Worm (Caenorhabditis elegans) whole organism, L1 larva: Measurements from ENCODE around the gene ubq-1.

Source experiments
- C16A3.4 ChIP-seq: fragments of 150-350 bp; optimal IDR thresholded peaks from 2 replicates; lab custom pipeline; 2014; ENCODE audit warnings: missing biosample characterization, missing genetic modification characterization
- F16B12.6 ChIP-seq: fragments of 150-350 bp; optimal IDR thresholded peaks from 2 replicates; lab custom pipeline; 2014; ENCODE audit warnings: missing biosample characterization, missing genetic modification characterization
- Y116A8C.19 ChIP-seq: sonication (generic microtip); optimal IDR thresholded peaks from 2 replicates; lab custom pipeline; 2016; ENCODE audit warnings: missing compliant biosample characterization, missing genetic modification characterization, borderline replicate concordance
- aha-1 ChIP-seq: fragments of 150-350 bp; optimal IDR thresholded peaks from 2 replicates; lab custom pipeline; 2014; ENCODE audit warnings: missing biosample characterization, missing genetic modification characterization
- alr-1 ChIP-seq: fragments of 200-800 bp; sonication (Bioruptor generic); optimal IDR thresholded peaks from 2 replicates; lab custom pipeline; 2018; ENCODE audit warnings: borderline replicate concordance, mild to moderate bottlenecking, missing genetic modification characterization, missing compliant biosample characterization
- ama-1 ChIP-seq: fragments of 150-350 bp; optimal IDR thresholded peaks from 2 replicates; lab custom pipeline; 2014
- blmp-1 ChIP-seq: fragments of 150-350 bp; optimal IDR thresholded peaks from 2 replicates; lab custom pipeline; 2014; ENCODE audit warnings: missing biosample characterization, missing genetic modification characterization
- ceh-63 ChIP-seq: fragments of 200-800 bp; sonication (Bioruptor generic); optimal IDR thresholded peaks from 2 replicates; lab custom pipeline; 2018; ENCODE audit warnings: mild to moderate bottlenecking, missing genetic modification characterization, missing compliant biosample characterization
- dpl-1 ChIP-seq, 3 experiments: fragments of 150-350 bp in 2 of 3; sonication (generic microtip) in 1 of 3; optimal IDR thresholded peaks; 2 replicates each; lab custom pipeline; 2014 to 2017; ENCODE audit warnings: missing biosample characterization in 3 of 3, missing genetic modification characterization in 3 of 3, missing genetic modification reagents in 3 of 3
- efl-1 ChIP-seq, 4 experiments: fragments of 150-350 bp; optimal IDR thresholded peaks in 3 of 4; peaks in 1 of 4; 1 replicate in 1 of 4; 2 replicates in 3 of 4; lab custom pipeline; 2014; ENCODE audit warnings: missing biosample characterization in 2 of 4, missing genetic modification characterization in 2 of 4, missing genetic modification reagents in 2 of 4
- egl-27 ChIP-seq, 2 experiments: fragments of 150-350 bp in 1 of 2; sonication (generic microtip); optimal IDR thresholded peaks; 3 replicates each; lab custom pipeline; 2017 to 2018; ENCODE audit warnings: missing biosample characterization in 2 of 2, missing genetic modification characterization in 2 of 2, missing genetic modification reagents in 2 of 2
- ets-5 ChIP-seq: fragments of 200-800 bp; sonication (Bioruptor generic); IDR thresholded peaks from 2 replicates; pipeline ENCODE4 v1.3.6; 2022; ENCODE audit warnings: missing genetic modification characterization, missing compliant biosample characterization
- fkh-8 ChIP-seq: sonication (generic microtip); optimal IDR thresholded peaks from 2 replicates; lab custom pipeline; 2016; ENCODE audit warnings: mild to moderate bottlenecking, missing genetic modification characterization, missing compliant biosample characterization
- fos-1 ChIP-seq: fragments of 150-350 bp; optimal IDR thresholded peaks from 2 replicates; lab custom pipeline; 2014; ENCODE audit warnings: missing biosample characterization, missing genetic modification characterization
- grh-1 ChIP-seq: fragments of 200-800 bp; sonication (Bioruptor generic); IDR thresholded peaks from 2 replicates; pipeline ENCODE4 v1.3.6; 2022; ENCODE audit warnings: missing genetic modification reagents, missing genetic modification characterization, missing compliant biosample characterization
- hlh-17 ChIP-seq: fragments of 200-800 bp; sonication (Bioruptor generic); optimal IDR thresholded peaks from 2 replicates; lab custom pipeline; 2018; ENCODE audit warnings: missing genetic modification characterization, mild to moderate bottlenecking, missing compliant biosample characterization, moderate library complexity, borderline replicate concordance
- irx-1 ChIP-seq: sonication (generic microtip); optimal IDR thresholded peaks from 2 replicates; lab custom pipeline; 2016; ENCODE audit warnings: missing genetic modification characterization, missing compliant biosample characterization
- isw-1 ChIP-seq: fragments of 200-800 bp; sonication (Bioruptor generic); IDR thresholded peaks from 2 replicates; pipeline ENCODE4 v1.3.6; 2022; ENCODE audit warnings: missing genetic modification characterization, missing compliant biosample characterization
- jun-1 ChIP-seq: fragments of 150-350 bp; optimal IDR thresholded peaks from 2 replicates; lab custom pipeline; 2014; ENCODE audit warnings: missing biosample characterization, missing genetic modification reagents, missing genetic modification characterization
- lin-14 ChIP-seq: fragments of 200-800 bp; sonication (Bioruptor generic); optimal IDR thresholded peaks from 2 replicates; lab custom pipeline; 2018; ENCODE audit warnings: mild to moderate bottlenecking, missing genetic modification characterization, moderate library complexity, missing compliant biosample characterization
- lin-15B ChIP-seq: fragments of 150-350 bp; sonication (generic microtip); optimal IDR thresholded peaks from 3 replicates; lab custom pipeline; 2014; ENCODE audit warnings: missing biosample characterization, missing genetic modification characterization
- lin-35 ChIP-seq, 2 experiments: fragments of 150-350 bp; optimal IDR thresholded peaks; 2 replicates each; lab custom pipeline; 2014; ENCODE audit warnings: missing biosample characterization in 2 of 2, missing genetic modification characterization in 2 of 2, missing genetic modification reagents in 2 of 2
- lir-3 ChIP-seq: sonication (generic microtip); optimal IDR thresholded peaks from 2 replicates; lab custom pipeline; 2016; ENCODE audit warnings: mild to moderate bottlenecking, missing genetic modification characterization, moderate library complexity, missing compliant biosample characterization; ENCODE audit not compliant: poor library complexity
- lsy-2 ChIP-seq, 2 experiments: fragments of 150-350 bp; optimal IDR thresholded peaks; 2 replicates each; lab custom pipeline; 2014; ENCODE audit warnings: missing biosample characterization in 2 of 2, missing genetic modification characterization in 2 of 2
- mab-9 ChIP-seq: fragments of 200-800 bp; sonication (Bioruptor generic); IDR thresholded peaks from 2 replicates; pipeline ENCODE4 v1.3.6; 2022; ENCODE audit warnings: missing genetic modification reagents, missing genetic modification characterization, missing compliant biosample characterization
- mdl-1 ChIP-seq, 2 experiments: fragments of 150-350 bp; optimal IDR thresholded peaks; 2 replicates each; lab custom pipeline; 2014 to 2017; ENCODE audit warnings: missing biosample characterization in 2 of 2, missing genetic modification characterization in 2 of 2, inconsistent platforms in 1 of 2
- nhr-11 ChIP-seq: fragments of 150-350 bp; optimal IDR thresholded peaks from 2 replicates; lab custom pipeline; 2014; ENCODE audit warnings: missing biosample characterization, missing genetic modification characterization
- nhr-20 ChIP-seq: sonication (generic microtip); optimal IDR thresholded peaks from 2 replicates; lab custom pipeline; 2016; ENCODE audit warnings: mild to moderate bottlenecking, missing genetic modification characterization, missing compliant biosample characterization
- nhr-237 ChIP-seq: fragments of 150-350 bp; optimal IDR thresholded peaks from 2 replicates; lab custom pipeline; 2014; ENCODE audit warnings: missing biosample characterization, missing genetic modification characterization
- nhr-28 ChIP-seq: fragments of 150-350 bp; optimal IDR thresholded peaks from 2 replicates; lab custom pipeline; 2014; ENCODE audit warnings: missing biosample characterization, missing genetic modification characterization
- nhr-47 ChIP-seq: sonication (generic microtip); optimal IDR thresholded peaks from 2 replicates; lab custom pipeline; 2016; ENCODE audit warnings: mild to moderate bottlenecking, missing genetic modification characterization, moderate library complexity, missing compliant biosample characterization
- nhr-71 ChIP-seq: sonication (generic microtip); optimal IDR thresholded peaks from 2 replicates; lab custom pipeline; 2016; ENCODE audit warnings: mild to moderate bottlenecking, missing genetic modification characterization, moderate library complexity, missing compliant biosample characterization
- nhr-76 ChIP-seq: sonication (generic microtip); optimal IDR thresholded peaks from 2 replicates; lab custom pipeline; 2017; ENCODE audit warnings: missing biosample characterization, missing genetic modification characterization
- nhr-85 ChIP-seq: sonication (generic microtip); peaks from one replicate; lab custom pipeline; 2016; ENCODE audit warnings: missing genetic modification characterization, inconsistent platforms, missing compliant biosample characterization
- nhr-90 ChIP-seq: sonication (generic microtip); optimal IDR thresholded peaks from 2 replicates; lab custom pipeline; 2016; ENCODE audit warnings: mild to moderate bottlenecking, missing genetic modification characterization, missing compliant biosample characterization; ENCODE audit not compliant: poor library complexity
- pag-3 ChIP-seq: sonication (generic microtip); optimal IDR thresholded peaks from 2 replicates; lab custom pipeline; 2017; ENCODE audit warnings: missing genetic modification characterization, mild to moderate bottlenecking, missing compliant biosample characterization, antibody characterized with exemption, borderline replicate concordance; ENCODE audit not compliant: insufficient read depth
- pax-3 ChIP-seq: fragments of 200-800 bp; sonication (Bioruptor generic); optimal IDR thresholded peaks from 2 replicates; lab custom pipeline; 2018; ENCODE audit warnings: mild to moderate bottlenecking, missing genetic modification characterization, moderate library complexity, missing compliant biosample characterization
- snpc-4 ChIP-seq: fragments of 150-350 bp; optimal IDR thresholded peaks from 2 replicates; lab custom pipeline; 2014; ENCODE audit warnings: missing biosample characterization, missing genetic modification characterization
- snu-23 ChIP-seq: sonication (generic microtip); optimal IDR thresholded peaks from 2 replicates; lab custom pipeline; 2016; ENCODE audit warnings: missing genetic modification characterization, missing compliant biosample characterization
- sox-4 ChIP-seq: sonication (generic microtip); optimal IDR thresholded peaks from 2 replicates; lab custom pipeline; 2016; ENCODE audit warnings: missing genetic modification characterization, missing compliant biosample characterization
- sptf-1 ChIP-seq: fragments of 150-350 bp; optimal IDR thresholded peaks from 2 replicates; lab custom pipeline; 2014; ENCODE audit warnings: missing biosample characterization, missing genetic modification characterization
- sup-37 ChIP-seq: fragments of 200-800 bp; sonication (Bioruptor generic); optimal IDR thresholded peaks from 2 replicates; lab custom pipeline; 2018; ENCODE audit warnings: mild to moderate bottlenecking, missing genetic modification characterization, missing compliant biosample characterization
- tbx-2 ChIP-seq: sonication (generic microtip); optimal IDR thresholded peaks from 2 replicates; lab custom pipeline; 2016; ENCODE audit warnings: missing genetic modification characterization, missing compliant biosample characterization
- tlp-1 ChIP-seq: fragments of 150-350 bp; optimal IDR thresholded peaks from 2 replicates; lab custom pipeline; 2014; ENCODE audit warnings: missing biosample characterization, missing genetic modification characterization
- unc-30 ChIP-seq: sonication (generic microtip); optimal IDR thresholded peaks from 2 replicates; lab custom pipeline; 2017; ENCODE audit warnings: missing biosample characterization, missing genetic modification characterization
- unc-86 ChIP-seq: sonication (generic microtip); optimal IDR thresholded peaks from 2 replicates; lab custom pipeline; 2016; ENCODE audit warnings: missing genetic modification characterization, missing compliant biosample characterization
- unc-98 ChIP-seq: fragments of 200-800 bp; sonication (Bioruptor generic); IDR thresholded peaks from 2 replicates; pipeline ENCODE4 v1.3.6; 2022; ENCODE audit warnings: missing genetic modification characterization, missing compliant biosample characterization
- xbp-1 ChIP-seq: sonication (generic microtip); optimal IDR thresholded peaks from 2 replicates; lab custom pipeline; 2016; ENCODE audit warnings: missing genetic modification characterization, missing compliant biosample characterization
- zip-4 ChIP-seq: fragments of 200-800 bp; sonication (Bioruptor generic); optimal IDR thresholded peaks from 2 replicates; lab custom pipeline; 2018; ENCODE audit warnings: mild to moderate bottlenecking, missing genetic modification characterization, moderate library complexity, missing compliant biosample characterization
- ztf-11 ChIP-seq, 2 experiments: sonication (generic microtip); optimal IDR thresholded peaks; 2 replicates each; lab custom pipeline; 2016 to 2017; ENCODE audit warnings: missing genetic modification characterization in 2 of 2, missing biosample characterization in 1 of 2, missing compliant biosample characterization in 1 of 2
- ztf-4 ChIP-seq: fragments of 150-350 bp; optimal IDR thresholded peaks from 2 replicates; lab custom pipeline; 2014; ENCODE audit warnings: missing biosample characterization, missing genetic modification characterization

ubq-1 gene

ce11 chrIII:5921067-5921678, 18.9 kb upstream of the ubq-1 start (continued):
- TF ChIP-seq fos-1, result no peak
- peak; percentile 7 for TF ChIP-seq ztf-4 (tag; lab: Kevin White, UChicago)
- TF ChIP-seq lin-35 (GFP tag; optimal IDR thresholded peaks at IDR 0.05; lab: Kevin White, UChicago), result peak in 1 of 2 experiments; percentile 48
- TF ChIP-seq tlp-1, result no peak
- TF ChIP-seq lir-3, result no peak
- TF ChIP-seq isw-1 (GFP tag; lab: Robert Waterston, UW), result no peak
- TF ChIP-seq nhr-11, result no peak
- no peak for TF ChIP-seq egl-27 (tag; optimal IDR thresholded peaks at IDR 0.05; lab: Kevin White, UChicago)
- TF ChIP-seq nhr-71, result peak; percentile 76
- no peak for TF ChIP-seq pag-3 (tag; lab: Kevin White, UChicago)
- TF ChIP-seq hlh-17, result no peak
- TF ChIP-seq aha-1, result no peak
- no peak for TF ChIP-seq nhr-28
- no peak for TF ChIP-seq snpc-4
- TF ChIP-seq Y116A8C.19, result no peak
- peak; percentile 44 for TF ChIP-seq nhr-47
- no peak for TF ChIP-seq lsy-2 (tag; optimal IDR thresholded peaks at IDR 0.05; lab: Kevin White, UChicago)
- TF ChIP-seq xbp-1 (tag; lab: Kevin White, UChicago), result no peak
- no peak for TF ChIP-seq sox-4 (tag; lab: Kevin White, UChicago)
- peak; percentile 59 for TF ChIP-seq blmp-1 (tag; lab: Kevin White, UChicago)
- peak in 1 of 2 experiments; percentile 67 for TF ChIP-seq mdl-1 (tag; optimal IDR thresholded peaks at IDR 0.05; lab: Kevin White, UChicago)
- TF ChIP-seq lin-14, result peak; percentile 66
- no peak for TF ChIP-seq mab-9 (GFP tag; lab: Robert Waterston, UW)
- no peak for TF ChIP-seq unc-86
- no peak for TF ChIP-seq ztf-11 (tag; optimal IDR thresholded peaks at IDR 0.05; lab: Kevin White, UChicago)
- TF ChIP-seq dpl-1 (GFP tag; optimal IDR thresholded peaks at IDR 0.05; lab: Kevin White, UChicago), result peak in 1 of 3 experiments; percentile 0
- TF ChIP-seq, all 84 proteins: peak for 17

- TF ChIP-seq efl-1 (optimal IDR thresholded peaks at IDR 0.05; lab: Kevin White, UChicago), result no peak
- peak in 1 of 2 experiments; percentile 91 for TF ChIP-seq efl-1 (GFP tag; optimal IDR thresholded peaks at IDR 0.05 in 1 of 2; lab: Kevin White, UChicago)
- TF ChIP-seq nhr-76 (tag; lab: Kevin White, UChicago), result no peak
- no peak for TF ChIP-seq unc-30 (tag; lab: Kevin White, UChicago)
- peak; percentile 65 for TF ChIP-seq nhr-90 (tag; lab: Kevin White, UChicago)
- TF ChIP-seq nhr-237 (tag; lab: Kevin White, UChicago), result no peak
- TF ChIP-seq lsy-2 (tag; optimal IDR thresholded peaks at IDR 0.05; lab: Kevin White, UChicago), result no peak
- no peak for TF ChIP-seq ceh-63 (GFP tag; lab: Kevin White, UChicago)
- no peak for TF ChIP-seq egl-27 (tag; optimal IDR thresholded peaks at IDR 0.05; lab: Kevin White, UChicago)
- peak; percentile 34 for TF ChIP-seq tbx-2 (tag; lab: Kevin White, UChicago)
- TF ChIP-seq sptf-1 (tag; lab: Kevin White, UChicago), result no peak
- no peak for TF ChIP-seq fkh-8 (tag; lab: Kevin White, UChicago)
- TF ChIP-seq zip-4 (GFP tag; lab: Kevin White, UChicago), result no peak
- no peak for TF ChIP-seq jun-1 (tag; lab: Kevin White, UChicago)
- peak; percentile 90 for TF ChIP-seq grh-1 (GFP tag; lab: Robert Waterston, UW)
- TF ChIP-seq nhr-11, result no peak
- TF ChIP-seq alr-1 (tag; lab: Kevin White, UChicago), result no peak
- TF ChIP-seq aha-1, result no peak
- no peak for TF ChIP-seq ets-5 (GFP tag; lab: Robert Waterston, UW)
- no peak for TF ChIP-seq unc-98 (GFP tag; lab: Robert Waterston, UW)
- TF ChIP-seq F16B12.6 (tag; lab: Kevin White, UChicago), result no peak
- TF ChIP-seq tlp-1, result no peak
- no peak for TF ChIP-seq sup-37 (GFP tag; lab: Kevin White, UChicago)
- peak in 1 of 2 experiments; percentile 52 for TF ChIP-seq mdl-1 (tag; optimal IDR thresholded peaks at IDR 0.05; lab: Kevin White, UChicago)
- TF ChIP-seq irx-1, result no peak
- peak; percentile 89 for TF ChIP-seq nhr-85
- peak; percentile 78 for TF ChIP-seq nhr-20 (tag; lab: Kevin White, UChicago)
- peak; percentile 63 for TF ChIP-seq snu-23 (GFP tag; lab: Kevin White, UChicago)
- TF ChIP-seq pax-3, result no peak
- no peak for TF ChIP-seq ztf-11 (tag; optimal IDR thresholded peaks at IDR 0.05; lab: Kevin White, UChicago)
- TF ChIP-seq C16A3.4 (tag; lab: Kevin White, UChicago), result no peak
- TF ChIP-seq lin-14, result peak; percentile 59
- no peak for TF ChIP-seq lin-15B (tag; lab: Kevin White, UChicago)
- TF ChIP-seq ama-1, result no peak
These were observed 17.8 kb upstream of the ubq-1 start for ce11 chrIII:5922236-5922635.
